Worm (Caenorhabditis elegans): ENCODE data around the gene srx-97.

- TF ChIP-seq snpc-4 (tag; optimal IDR thresholded peaks at IDR 0.05): no peak
- TF ChIP-seq lin-39 (tag; optimal IDR thresholded peaks at IDR 0.05): no peak
- TF ChIP-seq nhr-25 (tag; optimal IDR thresholded peaks at IDR 0.05): no peak
- TF ChIP-seq nhr-6 (tag; optimal IDR thresholded peaks at IDR 0.05): no peak
- TF ChIP-seq nhr-11 (tag; optimal IDR thresholded peaks at IDR 0.05): no peak
- TF ChIP-seq fos-1 (tag; optimal IDR thresholded peaks at IDR 0.05): no peak
- TF ChIP-seq nhr-237 (tag; optimal IDR thresholded peaks at IDR 0.05): no peak
Measured at ce11 chrII:3690646-3691045, 21.4 kb upstream of the srx-97 start, which contains the start of gene srx-101.
